Worm (Caenorhabditis elegans): Measurements from ENCODE around the gene ckb-1.
A peak's percentile ranks its signal among the peaks of the same experiment; 100 is the strongest.

Gene ckb-1

DNA sequence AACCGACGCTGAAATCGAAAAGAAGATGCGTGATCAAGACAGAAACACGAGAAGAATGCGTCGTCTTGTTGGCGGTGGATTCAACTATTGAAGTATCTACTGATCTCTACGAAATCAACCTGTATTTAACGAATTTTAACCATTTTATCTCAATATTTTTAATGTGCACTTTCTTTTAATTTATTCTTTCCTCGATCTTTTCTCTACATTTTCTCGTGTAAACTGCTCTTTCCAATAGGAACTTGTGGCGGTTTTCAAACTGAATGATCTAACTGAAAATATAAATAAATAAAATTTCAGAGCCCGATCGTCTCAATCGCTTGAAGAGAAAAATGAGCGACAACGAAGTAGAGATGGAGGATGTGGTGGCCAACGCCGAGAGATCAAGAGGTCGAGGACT lies 40.9 kb downstream of the ckb-1 start, which contains the start of gene rnp-4:
Gene rnp-4 (plus strand): TSS at position 301 of the 400 bp plus-strand sequence.
- no peak for TF ChIP-seq daf-12 (tag; optimal IDR thresholded peaks at IDR 0.05)
- no peak for TF ChIP-seq nhr-76 (tag; optimal IDR thresholded peaks at IDR 0.05)
- TF ChIP-seq egl-27 (tag; optimal IDR thresholded peaks at IDR 0.05) = no peak
- no peak for TF ChIP-seq zag-1 (tag; optimal IDR thresholded peaks at IDR 0.05)
- no peak for TF ChIP-seq unc-39 (tag; optimal IDR thresholded peaks at IDR 0.05)
- TF ChIP-seq nhr-77 (tag; optimal IDR thresholded peaks at IDR 0.05) = no peak
- no peak for TF ChIP-seq ceh-82 (tag; optimal IDR thresholded peaks at IDR 0.05)
- TF ChIP-seq nhr-12 (tag; optimal IDR thresholded peaks at IDR 0.05) = no peak
- no peak for TF ChIP-seq elt-3 (tag; optimal IDR thresholded peaks at IDR 0.05)
- no peak for TF ChIP-seq nhr-25 (tag; optimal IDR thresholded peaks at IDR 0.05)
- no peak for TF ChIP-seq ceh-16 (tag; optimal IDR thresholded peaks at IDR 0.05)
- TF ChIP-seq pqm-1 (tag; optimal IDR thresholded peaks at IDR 0.05) = no peak
- no peak for TF ChIP-seq ztf-11 (tag; optimal IDR thresholded peaks at IDR 0.05)
- no peak for TF ChIP-seq nhr-237 (tag; optimal IDR thresholded peaks at IDR 0.05)
- no peak for TF ChIP-seq nhr-28 (tag; optimal IDR thresholded peaks at IDR 0.05)
- TF ChIP-seq ceh-28 (tag; optimal IDR thresholded peaks at IDR 0.05) = no peak
- no peak for TF ChIP-seq skn-1 (tag; optimal IDR thresholded peaks at IDR 0.05)
- no peak for TF ChIP-seq fkh-10 (GFP tag; optimal IDR thresholded peaks at IDR 0.05)
- no peak for TF ChIP-seq unc-62 (GFP tag; optimal IDR thresholded peaks at IDR 0.05)

DNA sequence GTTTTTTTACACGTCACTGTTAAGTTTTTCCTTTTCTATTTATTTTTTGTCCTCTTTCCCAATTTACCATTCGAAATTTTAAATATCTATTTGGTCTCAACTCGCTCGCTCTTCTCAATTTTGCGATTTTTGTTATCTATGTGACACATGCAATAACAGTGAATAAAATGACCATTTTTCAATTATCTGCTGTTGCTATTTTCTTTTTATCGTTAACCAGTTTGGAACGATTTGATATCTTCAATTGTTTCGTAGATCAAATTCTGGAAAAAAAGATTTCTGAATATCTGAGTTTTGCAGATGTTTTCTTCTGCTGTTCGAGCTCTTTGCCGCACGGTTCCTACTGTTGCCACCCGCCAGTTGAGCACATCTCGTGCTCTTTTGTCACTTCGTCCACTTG lies 42.1 kb downstream of the ckb-1 start, which contains the start of gene prdx-3:
Gene prdx-3 (plus strand): TSS at position 301 of the 400 bp plus-strand sequence.
- no peak for TF ChIP-seq hmg-11 (tag; optimal IDR thresholded peaks at IDR 0.05)
- TF ChIP-seq unc-39 (tag; optimal IDR thresholded peaks at IDR 0.05) = no peak
- TF ChIP-seq nhr-25 (tag; optimal IDR thresholded peaks at IDR 0.05) = no peak
- TF ChIP-seq elt-2 (tag; optimal IDR thresholded peaks at IDR 0.05) = no peak
- TF ChIP-seq ceh-28 (tag; optimal IDR thresholded peaks at IDR 0.05) = no peak
- no peak for TF ChIP-seq sea-2 (GFP tag; optimal IDR thresholded peaks at IDR 0.05)

ce11 chrIII:4408251-4408650 lies 43.2 kb downstream of the ckb-1 start, which contains the start of gene gpch-1:
Gene gpch-1 (plus strand): TSS chrIII:4408551.
- TF ChIP-seq hmg-11 (tag; optimal IDR thresholded peaks at IDR 0.05) = no peak
- TF ChIP-seq jun-1 (tag; optimal IDR thresholded peaks at IDR 0.05) = no peak
- TF ChIP-seq ceh-28 (tag; optimal IDR thresholded peaks at IDR 0.05) = no peak
- TF ChIP-seq elt-1 (tag; optimal IDR thresholded peaks at IDR 0.05) = no peak
- TF ChIP-seq nhr-77 (tag; optimal IDR thresholded peaks at IDR 0.05) = no peak
- TF ChIP-seq nhr-28 (tag; optimal IDR thresholded peaks at IDR 0.05) = no peak
- no peak for TF ChIP-seq nhr-23 (tag; optimal IDR thresholded peaks at IDR 0.05)
- TF ChIP-seq fkh-2 (tag; optimal IDR thresholded peaks at IDR 0.05) = no peak
- TF ChIP-seq lsy-12 (tag; optimal IDR thresholded peaks at IDR 0.05) = no peak
- no peak for TF ChIP-seq ama-1 (optimal IDR thresholded peaks at IDR 0.05)

- TF ChIP-seq nhr-28 (tag; optimal IDR thresholded peaks at IDR 0.05) = no peak
- peak; percentile 72 for TF ChIP-seq snpc-4 (tag; optimal IDR thresholded peaks at IDR 0.05)
- TF ChIP-seq mdl-1 (tag; optimal IDR thresholded peaks at IDR 0.05) = no peak
- TF ChIP-seq nfya-1 (tag; optimal IDR thresholded peaks at IDR 0.05; ENCODE audit: insufficient read depth) = peak; percentile 49
- TF ChIP-seq skn-1 (tag; optimal IDR thresholded peaks at IDR 0.05) = no peak
- peak; percentile 10 for TF ChIP-seq pqm-1 (tag; optimal IDR thresholded peaks at IDR 0.05)
- peak; percentile 22 for TF ChIP-seq jun-1 (tag; optimal IDR thresholded peaks at IDR 0.05)
- peak; percentile 8 for TF ChIP-seq lin-15B (tag; optimal IDR thresholded peaks at IDR 0.05)
- peak; percentile 36 for TF ChIP-seq elt-2 (tag; optimal IDR thresholded peaks at IDR 0.05)
- TF ChIP-seq pha-4 (tag; optimal IDR thresholded peaks at IDR 0.05) = peak; percentile 30
These were observed 47.3 kb downstream of the ckb-1 start for ce11 chrIII:4412108-4413009.

DNA sequence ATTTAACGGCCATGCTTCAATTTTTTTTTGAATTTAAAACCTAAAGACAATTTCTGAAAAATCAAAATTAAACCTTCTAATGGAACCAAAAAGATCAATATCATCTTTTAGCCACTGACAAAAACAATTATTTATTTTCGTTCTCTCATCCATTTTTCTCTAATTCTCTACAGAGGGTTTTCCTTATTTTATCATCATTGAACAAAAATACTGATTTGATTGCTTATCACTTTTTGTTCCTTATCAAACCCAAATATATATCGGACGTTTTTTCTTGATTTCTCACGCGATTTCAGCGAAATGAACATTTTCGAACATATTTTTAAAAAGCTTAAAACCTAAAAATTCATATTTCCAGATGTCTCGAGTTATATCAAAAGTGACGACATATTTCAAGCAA lies 48.0 kb downstream of the ckb-1 start, which contains the start of gene mpc-1:
Gene mpc-1 (plus strand): TSS at position 359 of the 400 bp plus-strand sequence.
- peak; percentile 89 for TF ChIP-seq elt-2 (tag; optimal IDR thresholded peaks at IDR 0.05)
- no peak for TF ChIP-seq lin-15B (tag; optimal IDR thresholded peaks at IDR 0.05)
- TF ChIP-seq pqm-1 (tag; optimal IDR thresholded peaks at IDR 0.05) = peak; percentile 95
- TF ChIP-seq jun-1 (tag; optimal IDR thresholded peaks at IDR 0.05) = peak; percentile 51
- TF ChIP-seq skn-1 (tag; optimal IDR thresholded peaks at IDR 0.05) = peak; percentile 48
- peak; percentile 57 for TF ChIP-seq snpc-4 (tag; optimal IDR thresholded peaks at IDR 0.05)
- TF ChIP-seq nhr-76 (tag; optimal IDR thresholded peaks at IDR 0.05) = no peak
- peak; percentile 64 for TF ChIP-seq pha-4 (tag; optimal IDR thresholded peaks at IDR 0.05)
- TF ChIP-seq ceh-16 (tag; optimal IDR thresholded peaks at IDR 0.05) = no peak
- peak; percentile 19 for TF ChIP-seq ceh-28 (tag; optimal IDR thresholded peaks at IDR 0.05)
- TF ChIP-seq elt-3 (tag; optimal IDR thresholded peaks at IDR 0.05) = peak in 2 of 3 experiments; percentile 68 to 80

Measured in whole organism, L3 larva.